Worm (Caenorhabditis elegans): Measurements from ENCODE around the gene insc-1.

ce11 chrII:7348063-7348462 is 10.6 kb upstream of the insc-1 start:
- TF ChIP-seq nhr-11 (tag; optimal IDR thresholded peaks at IDR 0.05): no peak
- TF ChIP-seq unc-55 (GFP tag; optimal IDR thresholded peaks at IDR 0.05): no peak
- no peak for TF ChIP-seq ets-4 (tag; optimal IDR thresholded peaks at IDR 0.05)
- TF ChIP-seq K02D7.2 (tag; optimal IDR thresholded peaks at IDR 0.05): no peak
- TF ChIP-seq npax-4 (tag; optimal IDR thresholded peaks at IDR 0.05): no peak
- TF ChIP-seq fkh-10 (GFP tag; optimal IDR thresholded peaks at IDR 0.05): no peak
- TF ChIP-seq mec-3 (tag; optimal IDR thresholded peaks at IDR 0.05; ENCODE audit: borderline replicate concordance): no peak
- TF ChIP-seq pha-2 (tag; optimal IDR thresholded peaks at IDR 0.05): no peak
- no peak for TF ChIP-seq fkh-6 (tag; optimal IDR thresholded peaks at IDR 0.05)
- TF ChIP-seq lim-6 (tag; optimal IDR thresholded peaks at IDR 0.05): no peak
- TF ChIP-seq ceh-22 (tag; optimal IDR thresholded peaks at IDR 0.05): no peak
- TF ChIP-seq nfya-1 (tag; optimal IDR thresholded peaks at IDR 0.05): no peak
- no peak for TF ChIP-seq rnt-1 (tag; optimal IDR thresholded peaks at IDR 0.05)
- TF ChIP-seq pqm-1 (tag; optimal IDR thresholded peaks at IDR 0.05): no peak
